Fruit fly (Drosophila melanogaster): ENCODE results near the gene CG17648.

DNA sequence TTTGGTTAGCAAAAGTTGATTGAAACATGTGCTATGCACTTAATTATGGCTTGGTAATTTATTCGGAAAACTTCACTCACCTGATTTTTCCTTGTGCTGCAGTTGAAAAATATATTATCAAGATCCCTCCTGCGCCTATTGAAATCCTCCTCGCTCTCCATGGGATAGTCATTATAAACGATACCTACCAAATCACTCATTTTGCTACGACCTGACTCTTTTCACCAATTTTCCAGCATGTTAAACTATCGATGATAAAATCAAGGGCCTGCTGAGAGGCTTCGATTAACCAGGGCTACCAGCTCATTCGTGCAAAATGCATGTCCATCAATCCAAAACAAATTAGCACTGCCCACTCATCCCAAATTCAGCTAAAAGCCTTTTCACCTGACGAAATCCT lies 6.7 kb downstream of the CG17648 start, which contains the start of gene CG17650:
- TF ChIP-seq tai (GFP tag; optimal IDR thresholded peaks at IDR 0.05), result no peak
- no peak for TF ChIP-seq rgr (GFP tag; optimal IDR thresholded peaks at IDR 0.05)
- no peak for TF ChIP-seq OdsH (GFP tag; optimal IDR thresholded peaks at IDR 0.05)
- no peak for TF ChIP-seq Hr83 (GFP tag; optimal IDR thresholded peaks at IDR 0.05; ENCODE audit: poor library complexity, severe bottlenecking)
- no peak for TF ChIP-seq Hr78 (GFP tag; optimal IDR thresholded peaks at IDR 0.05)
- no peak for TF ChIP-seq h (GFP tag; optimal IDR thresholded peaks at IDR 0.05)
- TF ChIP-seq N (GFP tag; optimal IDR thresholded peaks at IDR 0.05), result no peak
- TF ChIP-seq pan (optimal IDR thresholded peaks at IDR 0.05), result no peak
- no peak for TF ChIP-seq Hnf4 (GFP tag; optimal IDR thresholded peaks at IDR 0.05)
- no peak for TF ChIP-seq Dfd (GFP tag; optimal IDR thresholded peaks at IDR 0.05)
- TF ChIP-seq CG9705 (GFP tag; optimal IDR thresholded peaks at IDR 0.05), result no peak

Data from whole organism, wandering third instar larva.